Worm (Caenorhabditis elegans): ENCODE data around the gene rbm-26.

ce11 chrIII:5760721-5761120, 49.4 kb downstream of the rbm-26 start:
- TF ChIP-seq elt-1 (tag; optimal IDR thresholded peaks at IDR 0.05) (no peak), snpc-4 (tag; optimal IDR thresholded peaks at IDR 0.05) (no peak), ceh-28 (tag; optimal IDR thresholded peaks at IDR 0.05) (no peak), unc-62 (GFP tag; optimal IDR thresholded peaks at IDR 0.05) (no peak), ceh-16 (tag; optimal IDR thresholded peaks at IDR 0.05) (no peak), ZK546.5 (tag; optimal IDR thresholded peaks at IDR 0.05) (no peak), elt-3 (tag; optimal IDR thresholded peaks at IDR 0.05) (no peak), lin-39 (tag; optimal IDR thresholded peaks at IDR 0.05) (no peak), ama-1 (optimal IDR thresholded peaks at IDR 0.05) (no peak), mdl-1 (tag; optimal IDR thresholded peaks at IDR 0.05) (no peak), egl-27 (tag; optimal IDR thresholded peaks at IDR 0.05) (no peak), R02D3.7 (tag; optimal IDR thresholded peaks at IDR 0.05) (no peak), fos-1 (tag; optimal IDR thresholded peaks at IDR 0.05) (no peak), skn-1 (tag; optimal IDR thresholded peaks at IDR 0.05) (no peak)

Measured in whole organism, L3 larva.